Worm (Caenorhabditis elegans): ENCODE data around the gene tsn-1.

DNA sequence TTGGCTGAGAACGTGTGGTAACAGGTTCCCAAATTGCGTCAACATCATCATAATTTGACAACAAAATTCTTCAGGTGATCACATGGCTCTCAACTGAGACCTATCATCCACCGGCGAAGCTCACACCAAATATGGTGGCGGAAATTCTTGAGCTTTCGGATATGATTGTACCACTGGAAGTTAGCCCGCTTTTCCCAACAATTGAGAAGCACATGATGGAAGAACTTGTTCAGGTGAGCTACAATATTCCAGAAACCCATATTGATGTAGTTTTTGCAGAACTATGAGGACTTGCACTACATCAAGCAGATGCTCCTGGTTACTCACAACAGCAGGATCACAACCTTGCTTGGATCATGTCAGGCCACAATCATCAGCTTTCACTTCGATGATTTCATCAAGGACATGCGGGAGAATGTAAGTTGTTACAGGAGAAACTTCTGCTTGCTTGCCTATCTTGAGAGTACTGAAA is 45.7 kb downstream of the tsn-1 start, which contains the start of gene F41C3.1:
- no peak for TF ChIP-seq him-1 (tag; optimal IDR thresholded peaks at IDR 0.05)
- TF ChIP-seq dao-5 (tag; optimal IDR thresholded peaks at IDR 0.05) = no peak
- no peak for TF ChIP-seq W03F9.2 (tag; optimal IDR thresholded peaks at IDR 0.05)
